Worm (Caenorhabditis elegans): ENCODE data around the gene F58B4.2.

The F58B4.2 gene

DNA sequence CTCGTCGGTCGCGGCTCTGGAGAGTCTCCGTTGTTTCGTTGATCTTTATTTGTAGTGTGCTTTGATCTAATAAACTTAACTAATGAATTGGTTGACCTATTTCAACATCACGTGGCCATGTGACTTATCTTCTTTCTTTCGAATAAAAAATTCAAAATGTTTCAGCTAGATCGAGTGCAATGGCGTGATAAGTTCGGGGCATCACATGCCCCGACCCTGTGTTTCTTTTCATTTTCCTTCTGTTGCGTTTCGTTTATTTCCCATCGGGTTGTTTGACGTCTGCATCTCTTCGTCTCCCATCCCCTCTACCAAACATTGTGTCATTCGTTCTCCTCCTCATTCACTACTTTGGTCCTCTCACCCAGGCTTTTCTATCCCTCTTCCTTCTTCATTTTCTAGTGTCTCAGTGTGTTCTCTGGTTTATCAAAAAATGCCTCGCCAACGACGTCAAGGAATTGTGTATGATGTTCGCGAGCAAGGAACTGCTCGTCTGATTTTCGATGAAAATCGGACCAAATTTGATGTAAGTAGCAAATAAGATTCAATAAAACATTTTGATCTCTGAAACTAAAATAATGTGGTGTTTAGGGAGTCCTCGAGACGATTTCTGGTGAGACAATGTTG lies 33.5 kb upstream of the F58B4.2 start, which contains the start of gene F17C11.4:
TSS of gene F17C11.4 (plus strand) at position 206 of the 624 bp plus-strand sequence.
- no peak for TF ChIP-seq zip-5 (tag; optimal IDR thresholded peaks at IDR 0.05)
- TF ChIP-seq syd-9 (tag; optimal IDR thresholded peaks at IDR 0.05) = no peak
- TF ChIP-seq pha-2 (tag; optimal IDR thresholded peaks at IDR 0.05) = no peak
- peak; percentile 8 for TF ChIP-seq C08G9.2 (tag; optimal IDR thresholded peaks at IDR 0.05)
- peak; percentile 51 for TF ChIP-seq hlh-30 (tag; optimal IDR thresholded peaks at IDR 0.05; ENCODE audit: insufficient read depth)
- no peak for TF ChIP-seq ets-4 (tag; optimal IDR thresholded peaks at IDR 0.05)
- no peak for TF ChIP-seq hlh-8 (tag; optimal IDR thresholded peaks at IDR 0.05)
- peak; percentile 29 for TF ChIP-seq unc-42 (tag; optimal IDR thresholded peaks at IDR 0.05)
- TF ChIP-seq ceh-22 (tag; optimal IDR thresholded peaks at IDR 0.05) = no peak
- TF ChIP-seq tbx-2 (tag; optimal IDR thresholded peaks at IDR 0.05) = peak; percentile 42
- no peak for TF ChIP-seq ahr-1 (tag; optimal IDR thresholded peaks at IDR 0.05)
- TF ChIP-seq nfya-1 (tag; optimal IDR thresholded peaks at IDR 0.05) = peak; percentile 19
- no peak for TF ChIP-seq pax-1 (tag; optimal IDR thresholded peaks at IDR 0.05)
- TF ChIP-seq ceh-18 (tag; optimal IDR thresholded peaks at IDR 0.05) = peak; percentile 90
- peak; percentile 9 for TF ChIP-seq rnt-1 (tag; optimal IDR thresholded peaks at IDR 0.05)
- no peak for TF ChIP-seq unc-86 (tag; optimal IDR thresholded peaks at IDR 0.05)
- no peak for TF ChIP-seq che-1 (tag; optimal IDR thresholded peaks at IDR 0.05)
- TF ChIP-seq unc-55 (GFP tag; optimal IDR thresholded peaks at IDR 0.05) = peak; percentile 5
- no peak for TF ChIP-seq ama-1 (optimal IDR thresholded peaks at IDR 0.05)
- TF ChIP-seq ceh-2 (tag; optimal IDR thresholded peaks at IDR 0.05) = no peak
- TF ChIP-seq ceh-31 (tag; optimal IDR thresholded peaks at IDR 0.05) = peak; percentile 27
- no peak for TF ChIP-seq nhr-232 (tag; optimal IDR thresholded peaks at IDR 0.05)
- no peak for TF ChIP-seq dmd-4 (tag; optimal IDR thresholded peaks at IDR 0.05; ENCODE audit: borderline replicate concordance)
- TF ChIP-seq fax-1 (tag; optimal IDR thresholded peaks at IDR 0.05) = no peak
- TF ChIP-seq dve-1 (tag; optimal IDR thresholded peaks at IDR 0.05) = no peak
- no peak for TF ChIP-seq Y22D7AL.16 (tag; optimal IDR thresholded peaks at IDR 0.05)
- no peak for TF ChIP-seq pag-3 (tag; optimal IDR thresholded peaks at IDR 0.05; ENCODE audit: borderline replicate concordance)
- no peak for TF ChIP-seq ceh-34 (tag; optimal IDR thresholded peaks at IDR 0.05)
- TF ChIP-seq ztf-16 (tag; optimal IDR thresholded peaks at IDR 0.05) = no peak
- no peak for TF ChIP-seq ceh-24 (tag; optimal IDR thresholded peaks at IDR 0.05)

DNA sequence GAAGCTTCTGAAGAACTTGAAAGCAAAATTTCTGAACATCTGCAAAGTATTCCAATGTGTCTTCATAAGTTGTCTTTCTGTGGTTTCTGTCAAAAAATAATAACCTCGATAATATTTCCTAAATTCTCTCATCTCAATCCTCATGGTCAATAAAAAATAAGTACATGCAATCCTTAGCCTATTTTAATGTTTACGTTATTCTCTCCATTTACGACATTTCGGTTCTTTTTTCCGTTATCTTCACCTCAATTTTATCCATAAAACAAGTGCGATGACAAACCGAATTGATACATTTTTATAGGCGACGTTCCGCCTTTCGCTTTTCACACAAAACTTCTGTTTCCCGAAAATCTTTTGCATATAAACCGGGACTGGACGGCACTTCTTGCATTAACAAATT lies 31.2 kb upstream of the F58B4.2 start, which contains the start of gene col-153:
TSS of gene col-153 (plus strand) at position 301 of the 400 bp plus-strand sequence.
- no peak for TF ChIP-seq npax-4 (tag; optimal IDR thresholded peaks at IDR 0.05)
- no peak for TF ChIP-seq pag-3 (tag; optimal IDR thresholded peaks at IDR 0.05; ENCODE audit: borderline replicate concordance)
- no peak for TF ChIP-seq dmd-4 (tag; optimal IDR thresholded peaks at IDR 0.05; ENCODE audit: borderline replicate concordance)
- TF ChIP-seq K09A11.1 (tag; optimal IDR thresholded peaks at IDR 0.05; ENCODE audit: insufficient read depth) = no peak
- no peak for TF ChIP-seq fax-1 (tag; optimal IDR thresholded peaks at IDR 0.05)
- TF ChIP-seq pax-1 (tag; optimal IDR thresholded peaks at IDR 0.05) = no peak
- no peak for TF ChIP-seq ceh-48 (tag; optimal IDR thresholded peaks at IDR 0.05)
- TF ChIP-seq dve-1 (tag; optimal IDR thresholded peaks at IDR 0.05) = no peak
- TF ChIP-seq pha-2 (tag; optimal IDR thresholded peaks at IDR 0.05) = no peak
- no peak for TF ChIP-seq K02D7.2 (tag; optimal IDR thresholded peaks at IDR 0.05)
- no peak for TF ChIP-seq hlh-6 (tag; optimal IDR thresholded peaks at IDR 0.05)
- TF ChIP-seq tbx-7 (tag; optimal IDR thresholded peaks at IDR 0.05) = no peak
- TF ChIP-seq ref-2 (tag; optimal IDR thresholded peaks at IDR 0.05) = no peak
- TF ChIP-seq elt-4 (tag; optimal IDR thresholded peaks at IDR 0.05) = no peak
- TF ChIP-seq rnt-1 (tag; optimal IDR thresholded peaks at IDR 0.05) = no peak
- TF ChIP-seq lin-11 (tag; optimal IDR thresholded peaks at IDR 0.05) = no peak
- no peak for TF ChIP-seq C38D4.7 (GFP tag; optimal IDR thresholded peaks at IDR 0.05)
- no peak for TF ChIP-seq syd-9 (tag; optimal IDR thresholded peaks at IDR 0.05)
- no peak for TF ChIP-seq ceh-24 (tag; optimal IDR thresholded peaks at IDR 0.05)
- TF ChIP-seq ceh-31 (tag; optimal IDR thresholded peaks at IDR 0.05) = no peak
